Worm (Caenorhabditis elegans) whole organism, L4 larva: ENCODE results near the gene rod-1.

Source experiments
- R02D3.7 ChIP-seq: fragments of 150-350 bp; sonication (generic microtip); optimal IDR thresholded peaks from 3 replicates; lab custom pipeline; 2014; ENCODE audit warnings: missing biosample characterization, missing genetic modification characterization
- T26A8.4 ChIP-seq: fragments of 200-800 bp; sonication (Bioruptor generic); IDR thresholded peaks from 2 replicates; pipeline ENCODE4 v1.3.6; 2022; ENCODE audit warnings: missing genetic modification characterization, missing compliant biosample characterization
- Y105C5A.15 ChIP-seq: fragments of 200-800 bp; sonication (Bioruptor generic); IDR thresholded peaks from 2 replicates; pipeline ENCODE4 v1.3.6; 2022; ENCODE audit warnings: missing genetic modification characterization, missing compliant biosample characterization
- aly-2 ChIP-seq: sonication (generic microtip); optimal IDR thresholded peaks from 2 replicates; lab custom pipeline; 2018; ENCODE audit warnings: missing biosample characterization, missing genetic modification characterization
- ces-1 ChIP-seq: fragments of 150-350 bp; sonication (generic microtip); optimal IDR thresholded peaks from 4 replicates; lab custom pipeline; 2014; ENCODE audit warnings: missing biosample characterization, missing genetic modification reagents, missing genetic modification characterization
- daf-12 ChIP-seq: fragments of 150-350 bp; optimal IDR thresholded peaks from 2 replicates; lab custom pipeline; 2014; ENCODE audit warnings: missing biosample characterization, missing genetic modification reagents, missing genetic modification characterization
- fkh-10 ChIP-seq: fragments of 150-350 bp; optimal IDR thresholded peaks from 2 replicates; lab custom pipeline; 2014; ENCODE audit warnings: missing biosample characterization, missing genetic modification reagents, missing genetic modification characterization
- nhr-76 ChIP-seq: fragments of 150-350 bp; optimal IDR thresholded peaks from 2 replicates; lab custom pipeline; 2014; ENCODE audit warnings: missing biosample characterization, missing genetic modification characterization

ce11 chrIV:7530226-7531070 lies 52.2 kb downstream of the rod-1 start:
- TF ChIP-seq fkh-10 (GFP tag; lab: Kevin White, UChicago) (no peak), ces-1 (GFP tag; lab: Kevin White, UChicago) (no peak), aly-2 (tag; lab: Kevin White, UChicago) (no peak), Y105C5A.15 (GFP tag; lab: Robert Waterston, UW) (no peak), nhr-76 (tag; lab: Kevin White, UChicago) (no peak), T26A8.4 (GFP tag; lab: Robert Waterston, UW) (no peak), R02D3.7 (tag; lab: Kevin White, UChicago) (no peak), daf-12 (tag; lab: Kevin White, UChicago) (no peak)
